Fruit fly (Drosophila melanogaster) whole organism, embryonic: ENCODE data around the gene CG9586.

Experiments
- CG10462 ChIP-seq: fragments of 200-800 bp; sonication (Bioruptor generic); optimal IDR thresholded peaks from 2 replicates; lab custom pipeline; 2016; ENCODE audit warnings: missing biosample characterization, missing genetic modification characterization
- CG7357 ChIP-seq: fragments of 200-800 bp; sonication (Bioruptor generic); IDR thresholded peaks from 3 replicates; pipeline ENCODE4 v1.3.6; 2022; ENCODE audit warnings: missing biosample characterization, missing genetic modification characterization
- bsh ChIP-seq, 2 experiments: fragments of 200-800 bp; sonication (Bioruptor generic); optimal IDR thresholded peaks; 2 replicates each; lab custom pipeline; 2017 to 2018; ENCODE audit warnings: mild to moderate bottlenecking in 2 of 2, missing biosample characterization in 2 of 2, missing genetic modification characterization in 2 of 2, moderate library complexity in 1 of 2

- no peak for TF ChIP-seq CG7357 (GFP tag; lab: Robert Waterston, UW)
- no peak for TF ChIP-seq CG10462 (GFP tag; lab: Kevin White, UChicago)
- no peak for TF ChIP-seq bsh (GFP tag; optimal IDR thresholded peaks at IDR 0.05; lab: Kevin White, UChicago)
These were observed 45.6 kb downstream of the CG9586 start for dm6 chr2L:9120475-9121309.
